Worm (Caenorhabditis elegans): ENCODE results near the gene F15A4.10.

- no peak for TF ChIP-seq lin-13 (tag; optimal IDR thresholded peaks at IDR 0.05)
- no peak for TF ChIP-seq nhr-76 (tag; optimal IDR thresholded peaks at IDR 0.05)
- TF ChIP-seq tbx-8 (GFP tag; optimal IDR thresholded peaks at IDR 0.05), result no peak
- TF ChIP-seq snpc-4 (tag; optimal IDR thresholded peaks at IDR 0.05), result no peak
- no peak for TF ChIP-seq mab-5 (tag; optimal IDR thresholded peaks at IDR 0.05)
- TF ChIP-seq ces-1 (GFP tag; optimal IDR thresholded peaks at IDR 0.05), result no peak
- no peak for TF ChIP-seq hlh-1 (tag; optimal IDR thresholded peaks at IDR 0.05)
- no peak for TF ChIP-seq nhr-12 (tag; optimal IDR thresholded peaks at IDR 0.05)
- TF ChIP-seq unc-39 (tag; optimal IDR thresholded peaks at IDR 0.05), result no peak
- TF ChIP-seq cnd-1 (tag; optimal IDR thresholded peaks at IDR 0.05), result no peak
- TF ChIP-seq elt-3 (tag; optimal IDR thresholded peaks at IDR 0.05), result no peak
- no peak for TF ChIP-seq mep-1 (tag; optimal IDR thresholded peaks at IDR 0.05)
- no peak for TF ChIP-seq unc-62 (GFP tag; optimal IDR thresholded peaks at IDR 0.05)
- no peak for TF ChIP-seq ztf-11 (tag; optimal IDR thresholded peaks at IDR 0.05)
Measured at ce11 chrII:12525526-12525925, 40.6 kb upstream of the F15A4.10 start, which contains the start of gene srx-118.

Data from whole organism, mixed stage, embryonic.